Fruit fly (Drosophila melanogaster): ENCODE results near the gene Prp6.
A peak's percentile ranks its signal among the peaks of the same experiment; 100 is the strongest.

Gene Prp6

dm6 chr3L:18870027-18870426 lies 35.1 kb upstream of the Prp6 start, which contains the start of gene Blos3 (continued):
- TF ChIP-seq Hr78 (GFP tag; optimal IDR thresholded peaks at IDR 0.05) (no peak), B-H2 (GFP tag; optimal IDR thresholded peaks at IDR 0.05) (no peak), Rfx (GFP tag; IDR thresholded peaks at IDR 0.05) (peak; percentile 52; the same call in 1 of the 2 replicates), tll (GFP tag; optimal IDR thresholded peaks at IDR 0.05) (no peak), CG15269 (tag; optimal IDR thresholded peaks at IDR 0.05) (no peak), chif (GFP tag; optimal IDR thresholded peaks at IDR 0.05) (peak; percentile 7 to 13), CG17359 (tag; optimal IDR thresholded peaks at IDR 0.05) (peak; percentile 58), h (optimal IDR thresholded peaks at IDR 0.05) (no peak), CG4617 (GFP tag; optimal IDR thresholded peaks at IDR 0.05; ENCODE audit: borderline replicate concordance) (peak; percentile 46), run (tag; optimal IDR thresholded peaks at IDR 0.05) (no peak), schlank (tag; optimal IDR thresholded peaks at IDR 0.05) (no peak), CG9797 (GFP tag; optimal IDR thresholded peaks at IDR 0.05) (no peak), CG6175 (GFP tag; IDR thresholded peaks at IDR 0.05) (no peak), CTCF (GFP tag; optimal IDR thresholded peaks at IDR 0.05) (peak; percentile 10), CG13775 (GFP tag; optimal IDR thresholded peaks at IDR 0.05) (peak; percentile 15), pita (GFP tag; optimal IDR thresholded peaks at IDR 0.05) (no peak), CG10959 (GFP tag; IDR thresholded peaks at IDR 0.05) (no peak), CG12659 (GFP tag; optimal IDR thresholded peaks at IDR 0.05) (peak; percentile 32), CG16813 (GFP tag; IDR thresholded peaks at IDR 0.05; ENCODE audit: partially characterized antibody) (no peak), CG11085 (GFP tag; IDR thresholded peaks at IDR 0.05) (0 out of 2 replicates have a peak, but pooled peaks have one; percentile 27), ERR (GFP tag; optimal IDR thresholded peaks at IDR 0.05) (no peak), fu2 (GFP tag; optimal IDR thresholded peaks at IDR 0.05) (peak; percentile 16), NFAT (GFP tag; IDR thresholded peaks at IDR 0.05) (peak; percentile 16; the same call in 1 of the 2 replicates), Lhr (GFP tag; optimal IDR thresholded peaks at IDR 0.05) (no peak), CG4707 (GFP tag; optimal IDR thresholded peaks at IDR 0.05) (no peak), corto (GFP tag; optimal IDR thresholded peaks at IDR 0.05) (no peak), CG1602 (GFP tag; optimal IDR thresholded peaks at IDR 0.05) (peak; percentile 28), Optix (GFP tag; IDR thresholded peaks at IDR 0.05) (no peak; the same call in 2 of the 3 replicates), CG6689 (GFP tag; IDR thresholded peaks at IDR 0.05) (peak; percentile 42; the same call in 1 of the 2 replicates), trem (tag; optimal IDR thresholded peaks at IDR 0.05) (peak; percentile 55), CG34376 (GFP tag; optimal IDR thresholded peaks at IDR 0.05) (peak; percentile 0), lbe (GFP tag; optimal IDR thresholded peaks at IDR 0.05) (peak; percentile 65), D (optimal IDR thresholded peaks at IDR 0.05) (no peak), D (GFP tag; optimal IDR thresholded peaks at IDR 0.05) (no peak), CG18476 (GFP tag; optimal IDR thresholded peaks at IDR 0.05) (peak; percentile 21), CG32532 (GFP tag; IDR thresholded peaks at IDR 0.05) (0 out of 2 replicates have a peak, but pooled peaks have one; percentile 16), CG2129 (GFP tag; IDR thresholded peaks at IDR 0.05; ENCODE audit: partially characterized antibody) (no peak), maf-S (GFP tag; optimal IDR thresholded peaks at IDR 0.05) (peak; percentile 62), abd-A (tag; optimal IDR thresholded peaks at IDR 0.05) (no peak), Scr (GFP tag; IDR thresholded peaks at IDR 0.05; ENCODE audit: partially characterized antibody) (no peak), br (optimal IDR thresholded peaks at IDR 0.05) (no peak), CG7357 (GFP tag; IDR thresholded peaks at IDR 0.05) (no peak), Fer1 (GFP tag; optimal IDR thresholded peaks at IDR 0.05) (peak; percentile 43), CG17612 (GFP tag; IDR thresholded peaks at IDR 0.05) (no peak), CG34422 (GFP tag; IDR thresholded peaks at IDR 0.05) (peak; percentile 25; the same call in 1 of the 3 replicates), Dfd (GFP tag; optimal IDR thresholded peaks at IDR 0.05) (no peak), CG30431 (GFP tag; optimal IDR thresholded peaks at IDR 0.05) (no peak), bigmax (GFP tag; optimal IDR thresholded peaks at IDR 0.05) (no peak), gfzf (GFP tag; optimal IDR thresholded peaks at IDR 0.05) (no peak), Ada2b (GFP tag; IDR thresholded peaks at IDR 0.05) (peak; percentile 35; the same call in 1 of the 2 replicates), NC2α (GFP tag; optimal IDR thresholded peaks at IDR 0.05) (peak; percentile 6), zf30C (GFP tag; optimal IDR thresholded peaks at IDR 0.05) (no peak)

Data from whole organism, embryonic.